Worm (Caenorhabditis elegans): ENCODE results near the gene T01C4.8.
A peak's percentile ranks its signal among the peaks of the same experiment; 100 is the strongest.

Gene T01C4.8

ce11 chrV:7156079-7156478 is 26.7 kb upstream of the T01C4.8 start, which contains the start of gene F10D2.10:
Gene F10D2.10, minus strand, starts transcription at chrV:7156179.
- TF ChIP-seq zip-11 (GFP tag; IDR thresholded peaks at IDR 0.05) (no peak), aha-1 (tag) (peak; percentile 68)

- no peak for TF ChIP-seq nhr-10 (tag; optimal IDR thresholded peaks at IDR 0.05)
- no peak for TF ChIP-seq ceh-32 (tag; optimal IDR thresholded peaks at IDR 0.05; ENCODE audit: poor library complexity)
- TF ChIP-seq nhr-76 (tag; optimal IDR thresholded peaks at IDR 0.05), result no peak
- no peak for TF ChIP-seq attf-4 (tag; optimal IDR thresholded peaks at IDR 0.05)
- no peak for TF ChIP-seq zfp-2 (tag; optimal IDR thresholded peaks at IDR 0.05)
- TF ChIP-seq F37D6.2 (tag; optimal IDR thresholded peaks at IDR 0.05), result no peak
- TF ChIP-seq F49E8.2 (tag; optimal IDR thresholded peaks at IDR 0.05; ENCODE audit: borderline replicate concordance), result no peak
- no peak for TF ChIP-seq zfp-3 (GFP tag; conservative IDR thresholded peaks at IDR 0.05)
- TF ChIP-seq F44E2.7 (GFP tag; IDR thresholded peaks at IDR 0.05), result no peak
- TF ChIP-seq lin-29 (GFP tag; IDR thresholded peaks at IDR 0.05), result no peak
- no peak for TF ChIP-seq daf-12 (tag; optimal IDR thresholded peaks at IDR 0.05)
- TF ChIP-seq Y48G9A.11 (GFP tag; IDR thresholded peaks at IDR 0.05), result no peak
- no peak for TF ChIP-seq hif-1 (tag; optimal IDR thresholded peaks at IDR 0.05)
- no peak for TF ChIP-seq hmg-1.1 (GFP tag; IDR thresholded peaks at IDR 0.05)
- TF ChIP-seq nhr-42 (GFP tag; IDR thresholded peaks at IDR 0.05), result no peak
- no peak for TF ChIP-seq set-16 (GFP tag; IDR thresholded peaks at IDR 0.05)
- TF ChIP-seq daf-16 (GFP tag; optimal IDR thresholded peaks at IDR 0.05), result no peak
- no peak for TF ChIP-seq daf-16 (tag; optimal IDR thresholded peaks at IDR 0.05)
Measured at ce11 chrV:7153046-7153445, 23.7 kb upstream of the T01C4.8 start, which contains the start of gene fat-7. Gene fat-7, minus strand, starts transcription at chrV:7153146.

DNA sequence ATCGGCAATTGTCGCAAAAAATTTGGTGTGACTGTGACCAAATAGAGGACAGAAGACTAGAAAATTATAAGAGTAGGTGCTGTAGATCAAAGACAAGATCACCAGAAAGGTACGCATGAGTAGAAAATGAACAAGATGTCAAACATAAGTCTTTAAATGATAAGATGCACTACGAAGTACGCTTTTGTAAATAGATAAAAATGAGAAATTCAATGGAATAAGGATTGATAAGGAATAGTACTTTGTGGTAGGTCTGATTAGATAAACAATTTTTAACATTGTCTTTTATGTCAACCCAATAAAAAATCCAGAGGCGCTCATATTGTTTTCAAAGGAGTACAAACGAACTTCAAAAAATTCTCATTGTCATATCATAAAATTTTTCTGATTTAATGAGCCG is 21.2 kb upstream of the T01C4.8 start, which contains the start of gene F10D2.8:
TSS of gene F10D2.8 (minus strand) at position 145 of the 400 bp plus-strand sequence.
- TF ChIP-seq nhr-42 (GFP tag; IDR thresholded peaks at IDR 0.05), result no peak
- TF ChIP-seq Y48G9A.11 (GFP tag; IDR thresholded peaks at IDR 0.05), result no peak
- no peak for TF ChIP-seq zip-11 (GFP tag; IDR thresholded peaks at IDR 0.05)
- TF ChIP-seq duxl-1 (tag; optimal IDR thresholded peaks at IDR 0.05; ENCODE audit: poor library complexity), result no peak
- no peak for TF ChIP-seq ceh-28 (tag; optimal IDR thresholded peaks at IDR 0.05)
- TF ChIP-seq mes-2 (tag; optimal IDR thresholded peaks at IDR 0.05; ENCODE audit: poor library complexity, severe bottlenecking), result no peak
- peak; percentile 52 for TF ChIP-seq nhr-102 (tag; optimal IDR thresholded peaks at IDR 0.05)
- no peak for TF ChIP-seq aly-2 (tag; optimal IDR thresholded peaks at IDR 0.05)
- TF ChIP-seq dmd-6 (GFP tag; IDR thresholded peaks at IDR 0.05), result peak; percentile 85
- TF ChIP-seq daf-12 (tag; optimal IDR thresholded peaks at IDR 0.05), result no peak
- TF ChIP-seq dve-1 (tag; optimal IDR thresholded peaks at IDR 0.05; ENCODE audit: insufficient read depth), result peak; percentile 69
- TF ChIP-seq dpl-1 (GFP tag; optimal IDR thresholded peaks at IDR 0.05), result no peak
- peak; percentile 26 for TF ChIP-seq nhr-77 (tag; optimal IDR thresholded peaks at IDR 0.05)
- TF ChIP-seq ama-1 (optimal IDR thresholded peaks at IDR 0.05), result no peak
- peak; percentile 36 for TF ChIP-seq nhr-48 (tag; optimal IDR thresholded peaks at IDR 0.05)
- no peak for TF ChIP-seq ceh-20 (GFP tag; IDR thresholded peaks at IDR 0.05)
- peak; percentile 62 for TF ChIP-seq pqm-1 (tag; optimal IDR thresholded peaks at IDR 0.05)
- TF ChIP-seq nhr-28 (tag; optimal IDR thresholded peaks at IDR 0.05), result peak; percentile 99
- TF ChIP-seq daf-16 (GFP tag; optimal IDR thresholded peaks at IDR 0.05), result no peak
- peak; percentile 83 for TF ChIP-seq daf-16 (tag; optimal IDR thresholded peaks at IDR 0.05)

DNA sequence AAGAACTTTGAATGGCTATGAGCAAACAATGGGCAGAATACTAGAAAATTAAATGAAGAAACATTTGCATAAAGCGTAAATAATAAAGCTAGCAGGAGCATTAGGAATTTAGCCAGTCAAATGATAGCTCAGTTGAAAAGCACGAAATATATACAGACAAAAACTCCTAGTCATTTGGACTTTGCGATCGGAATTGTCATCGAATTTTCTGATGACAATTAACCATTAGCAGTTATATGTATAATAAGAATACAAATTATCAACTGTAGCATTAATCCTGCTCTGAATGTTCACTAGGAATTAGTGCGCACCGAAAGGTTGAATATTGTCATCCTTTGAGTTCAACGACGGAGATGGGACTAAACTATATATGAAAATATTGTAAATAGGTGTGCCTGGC is 18.0 kb upstream of the T01C4.8 start, which contains the start of gene ugt-38:
TSS of gene ugt-38 (minus strand) at position 101 of the 400 bp plus-strand sequence.
- TF ChIP-seq aha-1 (tag) (peak; percentile 62), daf-8 (GFP tag; IDR thresholded peaks at IDR 0.05) (no peak)
